Fruit fly (Drosophila melanogaster) whole organism, embryonic: ENCODE data around the gene Nepl21.

Experiments used
- BtbVII ChIP-seq: fragments of 200-800 bp; sonication (Bioruptor generic); optimal IDR thresholded peaks from 3 replicates; lab custom pipeline; 2017; ENCODE audit warnings: missing biosample characterization, mild to moderate bottlenecking, missing genetic modification characterization
- CG1024 ChIP-seq: fragments of 200-800 bp; sonication (Bioruptor generic); IDR thresholded peaks from 2 replicates; pipeline ENCODE4 v1.3.6; 2022; ENCODE audit warnings: missing biosample characterization, missing genetic modification characterization
- CG10321 ChIP-seq: fragments of 200-800 bp; sonication (Bioruptor generic); IDR thresholded peaks from 2 replicates; pipeline ENCODE4 v1.3.6; 2022; ENCODE audit warnings: missing biosample characterization, missing genetic modification characterization
- CG10543 ChIP-seq: fragments of 200-800 bp; sonication (Bioruptor generic); optimal IDR thresholded peaks from 3 replicates; lab custom pipeline; 2017; ENCODE audit warnings: missing biosample characterization, mild to moderate bottlenecking, missing genetic modification characterization, moderate library complexity
- CG11504 ChIP-seq: fragments of 200-800 bp; sonication (Bioruptor generic); optimal IDR thresholded peaks from 3 replicates; lab custom pipeline; 2019; ENCODE audit warnings: missing biosample characterization, mild to moderate bottlenecking, missing genetic modification characterization, moderate library complexity
- CG12299 ChIP-seq: fragments of 200-800 bp; sonication (Bioruptor generic); optimal IDR thresholded peaks from 2 replicates; lab custom pipeline; 2018; ENCODE audit warnings: missing biosample characterization, mild to moderate bottlenecking, missing genetic modification characterization
- CG12391 ChIP-seq: fragments of 200-800 bp; sonication (Bioruptor generic); optimal IDR thresholded peaks from 3 replicates; lab custom pipeline; 2018; ENCODE audit warnings: missing biosample characterization, mild to moderate bottlenecking, missing genetic modification characterization, moderate library complexity
- CG13296 ChIP-seq: fragments of 200-800 bp; sonication (Bioruptor generic); optimal IDR thresholded peaks from 3 replicates; lab custom pipeline; 2018; ENCODE audit warnings: missing biosample characterization, mild to moderate bottlenecking, missing genetic modification characterization
- CG17361 ChIP-seq: fragments of 200-800 bp; sonication (Bioruptor generic); IDR thresholded peaks from 3 replicates; pipeline ENCODE4 v1.3.6; 2022; ENCODE audit warnings: missing biosample characterization, missing genetic modification characterization
- CG2120 ChIP-seq: fragments of 200-800 bp; sonication (Bioruptor generic); optimal IDR thresholded peaks from 3 replicates; lab custom pipeline; 2016; ENCODE audit warnings: missing biosample characterization, missing genetic modification characterization
- CG32772 ChIP-seq: fragments of 200-800 bp; sonication (Bioruptor generic); IDR thresholded peaks from 2 replicates; pipeline ENCODE4 v1.3.6; 2022; ENCODE audit warnings: missing biosample characterization, missing genetic modification characterization
- CG34376 ChIP-seq: fragments of 200-800 bp; sonication (Bioruptor generic); optimal IDR thresholded peaks from 2 replicates; lab custom pipeline; 2018; ENCODE audit warnings: missing biosample characterization, mild to moderate bottlenecking, missing genetic modification characterization
- CG4707 ChIP-seq: fragments of 200-800 bp; sonication (Bioruptor generic); optimal IDR thresholded peaks from 2 replicates; lab custom pipeline; 2018; ENCODE audit warnings: missing biosample characterization, mild to moderate bottlenecking, missing genetic modification characterization, moderate library complexity
- CG6765 ChIP-seq: fragments of 200-800 bp; sonication (Bioruptor generic); optimal IDR thresholded peaks from 3 replicates; lab custom pipeline; 2017; ENCODE audit warnings: missing biosample characterization, mild to moderate bottlenecking, missing genetic modification characterization
- CG6791 ChIP-seq: fragments of 200-800 bp; sonication (Bioruptor generic); IDR thresholded peaks from 3 replicates; pipeline ENCODE4 v1.3.6; 2022; ENCODE audit warnings: missing biosample characterization, missing genetic modification characterization; ENCODE audit not compliant: partially characterized antibody
- CG9215 ChIP-seq: fragments of 200-800 bp; sonication (Bioruptor generic); IDR thresholded peaks from 2 replicates; pipeline ENCODE4 v1.3.6; 2022; ENCODE audit warnings: missing biosample characterization, missing genetic modification characterization
- CrebB ChIP-seq: fragments of 200-800 bp; sonication (Bioruptor generic); optimal IDR thresholded peaks from 3 replicates; lab custom pipeline; 2018; ENCODE audit warnings: missing biosample characterization, mild to moderate bottlenecking, missing genetic modification characterization
- Dad ChIP-seq: fragments of 200-800 bp; sonication (Bioruptor generic); optimal IDR thresholded peaks from 3 replicates; lab custom pipeline; 2016; ENCODE audit warnings: missing biosample characterization, missing genetic modification characterization
- Dref ChIP-seq: fragments of 200-800 bp; sonication (Bioruptor generic); IDR thresholded peaks from 2 replicates; pipeline ENCODE4 v1.3.6; 2022; ENCODE audit warnings: missing biosample characterization, missing genetic modification characterization
- E2f1 ChIP-seq: fragments of 200-800 bp; sonication (Bioruptor generic); IDR thresholded peaks from 2 replicates; pipeline ENCODE4 v1.3.6; 2022; ENCODE audit warnings: missing biosample characterization, missing genetic modification characterization
- HLH54F ChIP-seq: fragments of 200-800 bp; sonication (Bioruptor generic); optimal IDR thresholded peaks from 3 replicates; lab custom pipeline; 2016; ENCODE audit warnings: missing biosample characterization, missing genetic modification characterization
- Hand ChIP-seq: fragments of 200-800 bp; sonication (Bioruptor generic); optimal IDR thresholded peaks from 2 replicates; lab custom pipeline; 2017; ENCODE audit warnings: mild to moderate bottlenecking, missing biosample characterization, missing genetic modification reagents, missing genetic modification characterization
- NC2β ChIP-seq: fragments of 200-800 bp; sonication (Bioruptor generic); optimal IDR thresholded peaks from 2 replicates; lab custom pipeline; 2016; ENCODE audit warnings: missing biosample characterization, missing genetic modification characterization
- NFAT ChIP-seq: fragments of 200-800 bp; sonication (Bioruptor generic); IDR thresholded peaks from 2 replicates; pipeline ENCODE4 v1.3.6; 2022; ENCODE audit warnings: missing biosample characterization, missing genetic modification characterization
- NK7.1 ChIP-seq: fragments of 200-800 bp; sonication (Bioruptor generic); optimal IDR thresholded peaks from 3 replicates; lab custom pipeline; 2016; ENCODE audit warnings: missing biosample characterization, missing genetic modification characterization
- Scr ChIP-seq: fragments of 200-800 bp; sonication (Bioruptor generic); IDR thresholded peaks from 2 replicates; pipeline ENCODE4 v1.3.6; 2022; ENCODE audit warnings: missing biosample characterization, missing genetic modification characterization; ENCODE audit not compliant: partially characterized antibody
- Taf1 ChIP-seq: fragments of 200-800 bp; sonication (Bioruptor generic); IDR thresholded peaks from 2 replicates; pipeline ENCODE4 v1.3.6; 2022; ENCODE audit warnings: missing biosample characterization, missing genetic modification characterization
- amos ChIP-seq: fragments of 200-800 bp; sonication (Bioruptor generic); IDR thresholded peaks from 2 replicates; pipeline ENCODE4 v1.3.6; 2022; ENCODE audit warnings: missing biosample characterization, missing genetic modification characterization; ENCODE audit not compliant: partially characterized antibody
- ato ChIP-seq: fragments of 200-800 bp; sonication (Bioruptor generic); IDR thresholded peaks from 2 replicates; pipeline ENCODE4 v1.3.6; 2022; ENCODE audit warnings: missing biosample characterization, missing genetic modification characterization; ENCODE audit not compliant: partially characterized antibody
- dmrt99B ChIP-seq: fragments of 200-800 bp; sonication (Bioruptor generic); optimal IDR thresholded peaks from 2 replicates; lab custom pipeline; 2018; ENCODE audit warnings: missing biosample characterization, mild to moderate bottlenecking, missing genetic modification characterization, moderate library complexity
- dpn ChIP-seq, 2 experiments: fragments of 200-800 bp; sonication (Bioruptor generic); optimal IDR thresholded peaks; 3 replicates each; lab custom pipeline; 2016; ENCODE audit warnings: missing biosample characterization in 2 of 2, missing genetic modification characterization in 2 of 2
- dysf ChIP-seq: fragments of 200-800 bp; sonication (Bioruptor generic); IDR thresholded peaks from 3 replicates; pipeline ENCODE4 v1.3.6; 2022; ENCODE audit warnings: missing biosample characterization, missing genetic modification characterization
- grau ChIP-seq: fragments of 200-800 bp; optimal IDR thresholded peaks from 3 replicates; lab custom pipeline; 2019; ENCODE audit warnings: missing biosample characterization, mild to moderate bottlenecking, missing genetic modification characterization, moderate library complexity
- gsb-n ChIP-seq: fragments of 200-800 bp; sonication (Bioruptor generic); optimal IDR thresholded peaks from 3 replicates; lab custom pipeline; 2018; ENCODE audit warnings: missing biosample characterization, mild to moderate bottlenecking, missing genetic modification characterization
- ind ChIP-seq: fragments of 200-800 bp; sonication (Bioruptor generic); optimal IDR thresholded peaks from 3 replicates; lab custom pipeline; 2016; ENCODE audit warnings: missing biosample characterization, missing genetic modification characterization
- inv ChIP-seq: fragments of 200-800 bp; sonication (Bioruptor generic); IDR thresholded peaks from 2 replicates; pipeline ENCODE4 v1.3.6; 2022; ENCODE audit warnings: missing biosample characterization, missing genetic modification characterization; ENCODE audit not compliant: partially characterized antibody
- kay ChIP-seq: fragments of 200-800 bp; sonication (Bioruptor generic); optimal IDR thresholded peaks from 2 replicates; lab custom pipeline; 2016; ENCODE audit warnings: missing biosample characterization, missing genetic modification characterization
- lola ChIP-seq, 3 experiments: fragments of >200 bp in 2 of 3; fragments of 200-800 bp in 1 of 3; sonication (Bioruptor generic) in 1 of 3; optimal IDR thresholded peaks; 2 replicates each; lab custom pipeline; 2017 to 2019; ENCODE audit warnings: missing biosample characterization in 3 of 3, missing genetic modification characterization in 3 of 3, mild to moderate bottlenecking in 1 of 3, moderate library complexity in 1 of 3
- repo ChIP-seq: fragments of 200-800 bp; sonication (Bioruptor generic); optimal IDR thresholded peaks from 2 replicates; lab custom pipeline; 2016; ENCODE audit warnings: missing biosample characterization, missing genetic modification characterization
- run ChIP-seq: fragments of 200-800 bp; sonication (Bioruptor generic); optimal IDR thresholded peaks from 3 replicates; lab custom pipeline; 2018; ENCODE audit warnings: missing biosample characterization, mild to moderate bottlenecking, missing genetic modification characterization
- salm ChIP-seq: fragments of 200-800 bp; sonication (Bioruptor generic); optimal IDR thresholded peaks from 2 replicates; lab custom pipeline; 2018; ENCODE audit warnings: missing biosample characterization, mild to moderate bottlenecking, missing genetic modification characterization
- sens-2 ChIP-seq: fragments of 200-800 bp; sonication (Bioruptor generic); IDR thresholded peaks from 2 replicates; pipeline ENCODE4 v1.3.6; 2022; ENCODE audit warnings: missing biosample characterization, missing genetic modification characterization
- slbo ChIP-seq: fragments of 200-800 bp; sonication (Bioruptor generic); IDR thresholded peaks from 2 replicates; pipeline ENCODE4 v1.3.6; 2022; ENCODE audit warnings: missing biosample characterization, missing genetic modification characterization
- slou ChIP-seq: fragments of 200-800 bp; sonication (Bioruptor generic); optimal IDR thresholded peaks from 3 replicates; lab custom pipeline; 2016; ENCODE audit warnings: missing biosample characterization, missing genetic modification characterization
- sna ChIP-seq: fragments of 200-800 bp; sonication (Bioruptor generic); IDR thresholded peaks from 2 replicates; pipeline ENCODE4 v1.3.6; 2022; ENCODE audit warnings: missing biosample characterization, missing genetic modification characterization; ENCODE audit not compliant: partially characterized antibody
- so ChIP-seq: fragments of 200-800 bp; sonication (Bioruptor generic); IDR thresholded peaks from 3 replicates; pipeline ENCODE4 v1.3.6; 2022; ENCODE audit warnings: missing biosample characterization, missing genetic modification characterization
- ssp ChIP-seq: fragments of 200-800 bp; sonication (Bioruptor generic); IDR thresholded peaks from 2 replicates; pipeline ENCODE4 v1.3.6; 2022; ENCODE audit warnings: missing biosample characterization, missing genetic modification characterization
- sug ChIP-seq: fragments of 200-800 bp; optimal IDR thresholded peaks from 2 replicates; lab custom pipeline; 2019; ENCODE audit warnings: missing biosample characterization, mild to moderate bottlenecking, missing genetic modification characterization, moderate library complexity
- trh ChIP-seq: fragments of 200-800 bp; sonication (Bioruptor generic); optimal IDR thresholded peaks from 2 replicates; lab custom pipeline; 2016; ENCODE audit warnings: missing biosample characterization, missing genetic modification characterization
- tx ChIP-seq: fragments of 200-800 bp; sonication (Bioruptor generic); optimal IDR thresholded peaks from 2 replicates; lab custom pipeline; 2016; ENCODE audit warnings: missing biosample characterization, missing genetic modification characterization

The Nepl21 gene

DNA sequence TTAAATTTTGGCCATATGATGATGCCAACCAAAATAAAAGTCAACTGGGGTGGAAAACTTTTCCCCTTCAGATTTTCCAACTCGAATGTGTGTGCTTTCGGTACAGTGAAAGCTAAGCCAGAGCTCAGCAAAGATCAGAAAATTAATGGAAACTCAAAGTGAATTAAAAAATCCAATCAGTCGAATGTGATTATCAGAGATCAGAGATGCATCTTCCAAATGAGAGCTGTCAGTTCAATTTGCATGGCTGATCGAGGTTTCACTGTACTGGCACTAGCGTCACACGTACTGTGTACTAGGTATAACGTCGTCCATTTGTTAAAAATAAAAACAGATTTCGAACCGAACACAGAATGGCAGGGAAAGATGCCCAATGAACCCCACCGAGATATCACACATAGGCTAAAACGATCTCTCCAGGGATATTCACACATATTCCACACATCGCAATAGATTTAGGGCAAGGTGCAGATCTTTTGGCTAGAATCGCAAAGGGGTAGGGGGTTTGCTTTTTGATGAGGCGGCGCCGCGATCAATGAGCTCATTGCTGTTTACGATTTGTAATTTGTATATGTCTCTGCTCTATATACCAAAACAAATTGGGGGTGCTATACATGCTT, 21.4 kb downstream of the Nepl21 start (continued):
- TF ChIP-seq sna (no peak), run (tag; lab: Kevin White, UChicago) (no peak), CG9215 (peak; percentile 81), ind (GFP tag; lab: Kevin White, UChicago) (peak; percentile 85), CG10321 (GFP tag; lab: Robert Waterston, UW) (peak; percentile 59), dysf (GFP tag; lab: Robert Waterston, UW) (peak; percentile 91), CG10543 (peak; percentile 59), CrebB (peak; percentile 28), gsb-n (tag; lab: Kevin White, UChicago) (peak; percentile 25), CG2120 (GFP tag; lab: Kevin White, UChicago) (peak; percentile 88), so (GFP tag; lab: Robert Waterston, UW) (peak; percentile 75), slou (peak; percentile 25), kay (GFP tag; lab: Kevin White, UChicago) (peak; percentile 38), dpn (GFP tag; optimal IDR thresholded peaks at IDR 0.05; lab: Kevin White, UChicago) (peak; percentile 84 to 88), trh (GFP tag; lab: Kevin White, UChicago) (no peak), Taf1 (GFP tag; lab: Robert Waterston, UW) (peak; percentile 85), Scr (GFP tag; lab: Robert Waterston, UW) (no peak), CG4707 (GFP tag; lab: Kevin White, UChicago) (peak; percentile 33), Dref (GFP tag; lab: Robert Waterston, UW) (0 out of 2 replicates have a peak, but pooled peaks have one; percentile 10), CG6791 (GFP tag; lab: Robert Waterston, UW) (no peak), CG17361 (peak; percentile 50; the same call in 2 of the 3 replicates), CG34376 (GFP tag; lab: Kevin White, UChicago) (peak; percentile 7), tx (peak; percentile 76), CG6765 (peak; percentile 27), E2f1 (GFP tag; lab: Robert Waterston, UW) (peak; percentile 81), CG12299 (tag; lab: Kevin White, UChicago) (peak; percentile 5), grau (tag; lab: Kevin White, UChicago) (peak; percentile 96), sens-2 (GFP tag; lab: Robert Waterston, UW) (no peak), CG13296 (no peak), repo (GFP tag; lab: Kevin White, UChicago) (peak; percentile 59), ato (no peak), CG1024 (GFP tag; lab: Robert Waterston, UW) (peak; percentile 48; the same call in 1 of the 2 replicates), HLH54F (GFP tag; lab: Kevin White, UChicago) (peak; percentile 82), lola (GFP tag; optimal IDR thresholded peaks at IDR 0.05; lab: Kevin White, UChicago) (peak in 1 of 3 experiments; percentile 4), salm (peak; percentile 33), BtbVII (GFP tag; lab: Kevin White, UChicago) (peak; percentile 30), sug (tag; lab: Kevin White, UChicago) (peak; percentile 66), slbo (GFP tag; lab: Robert Waterston, UW) (peak; percentile 94), CG12391 (tag; lab: Kevin White, UChicago) (peak; percentile 68), CG32772 (peak; percentile 86), NK7.1 (peak; percentile 55), inv (GFP tag; lab: Robert Waterston, UW) (no peak), CG11504 (tag; lab: Kevin White, UChicago) (peak; percentile 67), Hand (peak; percentile 17), Dad (GFP tag; lab: Kevin White, UChicago) (peak; percentile 76), dmrt99B (tag; lab: Kevin White, UChicago) (peak; percentile 71), amos (no peak), NFAT (GFP tag; lab: Robert Waterston, UW) (peak; percentile 92), ssp (GFP tag; lab: Robert Waterston, UW) (peak; percentile 63), NC2β (GFP tag; lab: Kevin White, UChicago) (peak; percentile 58)
